Worm (Caenorhabditis elegans) whole organism, early embryonic: ENCODE data around the gene sri-43.

Experiments
- ama-1 ChIP-seq: fragments of 150-350 bp; optimal IDR thresholded peaks from 2 replicates; lab custom pipeline; 2014
- ceh-36 ChIP-seq: sonication (generic microtip); optimal IDR thresholded peaks from 2 replicates; lab custom pipeline; 2016; ENCODE audit warnings: missing genetic modification characterization, inconsistent platforms, missing compliant biosample characterization
- pes-1 ChIP-seq: fragments of 200-800 bp; sonication (Bioruptor generic); IDR thresholded peaks from 2 replicates; pipeline ENCODE4 v1.3.6; 2022; ENCODE audit warnings: missing genetic modification reagents, missing genetic modification characterization, missing compliant biosample characterization
- sea-1 ChIP-seq: fragments of 200-800 bp; sonication (Bioruptor generic); conservative IDR thresholded peaks from 2 replicates; pipeline ENCODE4 v1.3.6; 2022; ENCODE audit warnings: missing genetic modification characterization, missing compliant biosample characterization

DNA sequence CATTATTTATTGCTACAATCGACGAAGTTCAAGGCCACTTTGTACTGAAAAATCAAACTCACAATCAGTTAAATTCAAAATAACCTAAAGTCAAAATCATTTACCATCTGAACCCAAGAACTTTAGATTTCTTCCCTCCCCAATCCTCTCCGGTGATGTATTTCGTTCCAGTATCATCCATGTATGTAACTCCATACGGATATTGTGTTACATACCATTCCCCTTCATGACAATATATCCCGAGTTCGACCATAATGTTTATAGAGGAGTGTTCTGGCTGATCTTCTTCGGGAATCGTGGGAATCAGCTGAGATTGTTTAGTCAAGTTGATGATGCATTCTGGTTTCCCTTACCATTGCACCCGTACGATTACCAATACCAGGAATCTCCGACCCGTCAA is 4.0 kb upstream of the sri-43 start:
- no peak for TF ChIP-seq ama-1 (lab: Kevin White, UChicago)
- TF ChIP-seq pes-1 (GFP tag; lab: Robert Waterston, UW) = no peak
- no peak for TF ChIP-seq ceh-36 (tag; lab: Kevin White, UChicago)
- TF ChIP-seq sea-1 = no peak
